Worm (Caenorhabditis elegans) whole organism, late embryonic: Measurements from ENCODE around the gene mam-1.

ENCODE experiments used
- C08G9.2 ChIP-seq: sonication (generic microtip); optimal IDR thresholded peaks from 2 replicates; lab custom pipeline; 2016; ENCODE audit warnings: mild to moderate bottlenecking, missing genetic modification characterization, moderate library complexity, missing compliant biosample characterization
- C38D4.7 ChIP-seq: fragments of 200-800 bp; sonication (Bioruptor generic); optimal IDR thresholded peaks from 2 replicates; lab custom pipeline; 2018; ENCODE audit warnings: mild to moderate bottlenecking, missing genetic modification characterization, moderate library complexity, missing compliant biosample characterization
- F13H6.1 ChIP-seq: sonication (generic microtip); optimal IDR thresholded peaks from 2 replicates; lab custom pipeline; 2016; ENCODE audit warnings: missing genetic modification characterization, missing compliant biosample characterization
- K02D7.2 ChIP-seq: sonication (generic microtip); optimal IDR thresholded peaks from 2 replicates; lab custom pipeline; 2017; ENCODE audit warnings: mild to moderate bottlenecking, missing genetic modification characterization, missing compliant biosample characterization
- K09A11.1 ChIP-seq: sonication (generic microtip); optimal IDR thresholded peaks from 2 replicates; lab custom pipeline; 2017; ENCODE audit warnings: antibody characterized with exemption, mild to moderate bottlenecking, missing genetic modification characterization, missing compliant biosample characterization; ENCODE audit not compliant: insufficient read depth
- T23F11.4 ChIP-seq: fragments of 200-800 bp; sonication (Bioruptor generic); optimal IDR thresholded peaks from 2 replicates; lab custom pipeline; 2018; ENCODE audit warnings: mild to moderate bottlenecking, missing genetic modification characterization, missing compliant biosample characterization
- Y22D7AL.16 ChIP-seq: sonication (generic microtip); optimal IDR thresholded peaks from 2 replicates; lab custom pipeline; 2016; ENCODE audit warnings: missing genetic modification characterization, missing compliant biosample characterization
- ahr-1 ChIP-seq: sonication (generic microtip); optimal IDR thresholded peaks from 2 replicates; lab custom pipeline; 2016; ENCODE audit warnings: missing genetic modification characterization, missing compliant biosample characterization
- ama-1 ChIP-seq: fragments of 150-350 bp; optimal IDR thresholded peaks from 2 replicates; lab custom pipeline; 2014
- ceh-14 ChIP-seq: sonication (generic microtip); optimal IDR thresholded peaks from 2 replicates; lab custom pipeline; 2016; ENCODE audit warnings: missing genotype, missing genetic modification characterization, missing compliant biosample characterization
- ceh-2 ChIP-seq: sonication (generic microtip); optimal IDR thresholded peaks from 2 replicates; lab custom pipeline; 2016; ENCODE audit warnings: missing genotype, missing genetic modification characterization, missing compliant biosample characterization
- ceh-24 ChIP-seq: sonication (generic microtip); optimal IDR thresholded peaks from 2 replicates; lab custom pipeline; 2016; ENCODE audit warnings: mild to moderate bottlenecking, missing genetic modification characterization, missing compliant biosample characterization
- ceh-30 ChIP-seq: fragments of 150-350 bp; optimal IDR thresholded peaks from 2 replicates; lab custom pipeline; 2014; ENCODE audit warnings: missing biosample characterization, missing genetic modification characterization
- ceh-31 ChIP-seq: sonication (generic microtip); optimal IDR thresholded peaks from 2 replicates; lab custom pipeline; 2016; ENCODE audit warnings: missing genetic modification characterization, missing compliant biosample characterization
- ceh-34 ChIP-seq: sonication (generic microtip); optimal IDR thresholded peaks from 2 replicates; lab custom pipeline; 2016; ENCODE audit warnings: mild to moderate bottlenecking, missing genetic modification characterization, missing compliant biosample characterization
- ceh-48 ChIP-seq: sonication (generic microtip); optimal IDR thresholded peaks from 2 replicates; lab custom pipeline; 2016; ENCODE audit warnings: missing genetic modification characterization, inconsistent platforms, missing compliant biosample characterization
- che-1 ChIP-seq: sonication (generic microtip); optimal IDR thresholded peaks from 2 replicates; lab custom pipeline; 2016; ENCODE audit warnings: mild to moderate bottlenecking, missing genetic modification characterization, missing compliant biosample characterization
- dve-1 ChIP-seq: sonication (generic microtip); optimal IDR thresholded peaks from 2 replicates; lab custom pipeline; 2017; ENCODE audit warnings: antibody characterized with exemption, mild to moderate bottlenecking, missing genetic modification characterization, missing compliant biosample characterization
- elt-4 ChIP-seq: sonication (generic microtip); optimal IDR thresholded peaks from 2 replicates; lab custom pipeline; 2016; ENCODE audit warnings: missing genetic modification characterization, missing compliant biosample characterization
- ets-4 ChIP-seq: sonication (generic microtip); optimal IDR thresholded peaks from 2 replicates; lab custom pipeline; 2016; ENCODE audit warnings: missing genetic modification characterization, missing compliant biosample characterization
- eyg-1 ChIP-seq: sonication (generic microtip); optimal IDR thresholded peaks from 2 replicates; lab custom pipeline; 2016; ENCODE audit warnings: missing genotype, missing genetic modification characterization, missing compliant biosample characterization
- fax-1 ChIP-seq: sonication (generic microtip); optimal IDR thresholded peaks from 2 replicates; lab custom pipeline; 2016; ENCODE audit warnings: missing genotype, missing genetic modification characterization, missing compliant biosample characterization
- fkh-6 ChIP-seq: sonication (generic microtip); optimal IDR thresholded peaks from 2 replicates; lab custom pipeline; 2016; ENCODE audit warnings: missing genetic modification characterization, missing compliant biosample characterization
- gmeb-2 ChIP-seq: sonication (generic microtip); optimal IDR thresholded peaks from 2 replicates; lab custom pipeline; 2016; ENCODE audit warnings: missing genetic modification characterization, inconsistent platforms, missing compliant biosample characterization
- hlh-13 ChIP-seq: fragments of 200-800 bp; sonication (Bioruptor generic); optimal IDR thresholded peaks from 2 replicates; lab custom pipeline; 2018; ENCODE audit warnings: mild to moderate bottlenecking, missing genetic modification characterization, missing compliant biosample characterization
- hlh-30 ChIP-seq: sonication (generic microtip); optimal IDR thresholded peaks from 2 replicates; lab custom pipeline; 2017; ENCODE audit warnings: antibody characterized with exemption, missing genetic modification characterization, missing compliant biosample characterization; ENCODE audit not compliant: insufficient read depth
- hlh-6 ChIP-seq: sonication (generic microtip); optimal IDR thresholded peaks from 2 replicates; lab custom pipeline; 2016; ENCODE audit warnings: missing genotype, missing genetic modification characterization, missing compliant biosample characterization
- hlh-8 ChIP-seq: sonication (generic microtip); optimal IDR thresholded peaks from 2 replicates; lab custom pipeline; 2016; ENCODE audit warnings: missing genotype, missing genetic modification characterization, missing compliant biosample characterization
- lin-11 ChIP-seq: fragments of 200-800 bp; sonication (Bioruptor generic); optimal IDR thresholded peaks from 2 replicates; lab custom pipeline; 2018; ENCODE audit warnings: mild to moderate bottlenecking, missing genetic modification characterization, missing compliant biosample characterization
- nfya-1 ChIP-seq: sonication (generic microtip); optimal IDR thresholded peaks from 2 replicates; lab custom pipeline; 2017; ENCODE audit warnings: missing genetic modification characterization, mild to moderate bottlenecking, missing compliant biosample characterization, antibody characterized with exemption, moderate library complexity
- nhr-232 ChIP-seq: sonication (generic microtip); optimal IDR thresholded peaks from 2 replicates; lab custom pipeline; 2016; ENCODE audit warnings: missing genetic modification characterization, missing compliant biosample characterization
- odd-2 ChIP-seq: sonication (generic microtip); optimal IDR thresholded peaks from 2 replicates; lab custom pipeline; 2017; ENCODE audit warnings: antibody characterized with exemption, mild to moderate bottlenecking, missing genetic modification characterization, missing compliant biosample characterization
- pag-3 ChIP-seq: sonication (generic microtip); optimal IDR thresholded peaks from 2 replicates; lab custom pipeline; 2016; ENCODE audit warnings: missing compliant biosample characterization, missing genetic modification characterization, borderline replicate concordance
- pax-1 ChIP-seq: fragments of 150-350 bp; optimal IDR thresholded peaks from 2 replicates; lab custom pipeline; 2014; ENCODE audit warnings: missing biosample characterization, missing genetic modification characterization
- pha-2 ChIP-seq: sonication (generic microtip); optimal IDR thresholded peaks from 2 replicates; lab custom pipeline; 2017; ENCODE audit warnings: mild to moderate bottlenecking, missing genetic modification characterization, missing compliant biosample characterization
- pha-4 ChIP-seq: fragments of 150-350 bp; optimal IDR thresholded peaks from 2 replicates; lab custom pipeline; 2018; ENCODE audit warnings: missing biosample characterization, missing genetic modification reagents, missing genetic modification characterization
- pqm-1 ChIP-seq: sonication (generic microtip); optimal IDR thresholded peaks from 2 replicates; lab custom pipeline; 2016; ENCODE audit warnings: missing genetic modification characterization, missing compliant biosample characterization
- pros-1 ChIP-seq: fragments of 150-350 bp; optimal IDR thresholded peaks from 2 replicates; lab custom pipeline; 2014; ENCODE audit warnings: missing biosample characterization, missing genetic modification reagents, missing genetic modification characterization
- ref-2 ChIP-seq: sonication (generic microtip); optimal IDR thresholded peaks from 2 replicates; lab custom pipeline; 2016; ENCODE audit warnings: missing genetic modification characterization, missing compliant biosample characterization
- syd-9 ChIP-seq: sonication (generic microtip); optimal IDR thresholded peaks from 2 replicates; lab custom pipeline; 2016; ENCODE audit warnings: mild to moderate bottlenecking, missing genetic modification characterization, moderate library complexity, missing compliant biosample characterization
- tbx-2 ChIP-seq: sonication (generic microtip); optimal IDR thresholded peaks from 2 replicates; lab custom pipeline; 2016; ENCODE audit warnings: missing genetic modification characterization, missing compliant biosample characterization
- tbx-7 ChIP-seq: sonication (generic microtip); optimal IDR thresholded peaks from 2 replicates; lab custom pipeline; 2016; ENCODE audit warnings: missing genotype, missing genetic modification characterization, missing compliant biosample characterization
- ttx-3 ChIP-seq: sonication (generic microtip); optimal IDR thresholded peaks from 2 replicates; lab custom pipeline; 2016; ENCODE audit warnings: missing genetic modification reagents, missing genetic modification characterization, missing compliant biosample characterization
- unc-3 ChIP-seq, 2 experiments: fragments of 200-800 bp in 1 of 2; sonication (Bioruptor generic) in 1 of 2; sonication (generic microtip) in 1 of 2; conservative IDR thresholded peaks in 1 of 2; optimal IDR thresholded peaks in 1 of 2; 2 replicates each; pipeline versions ENCODE4 v1.3.6 to Lab custom; 2016 to 2022; ENCODE audit warnings: missing compliant biosample characterization in 2 of 2, missing genetic modification characterization in 2 of 2, missing genetic modification reagents in 1 of 2
- unc-42 ChIP-seq: sonication (generic microtip); optimal IDR thresholded peaks from 2 replicates; lab custom pipeline; 2016; ENCODE audit warnings: missing genotype, missing genetic modification characterization, missing compliant biosample characterization
- unc-55 ChIP-seq: sonication (generic microtip); optimal IDR thresholded peaks from 2 replicates; lab custom pipeline; 2017; ENCODE audit warnings: missing biosample characterization, missing genetic modification reagents, missing genetic modification characterization
- unc-86 ChIP-seq: sonication (generic microtip); optimal IDR thresholded peaks from 2 replicates; lab custom pipeline; 2016; ENCODE audit warnings: missing genetic modification characterization, missing compliant biosample characterization
- zip-5 ChIP-seq: sonication (generic microtip); optimal IDR thresholded peaks from 2 replicates; lab custom pipeline; 2016; ENCODE audit warnings: missing genetic modification characterization, missing compliant biosample characterization
- ztf-16 ChIP-seq: sonication (generic microtip); optimal IDR thresholded peaks from 2 replicates; lab custom pipeline; 2017; ENCODE audit warnings: missing genetic modification characterization, missing compliant biosample characterization

The mam-1 gene

DNA sequence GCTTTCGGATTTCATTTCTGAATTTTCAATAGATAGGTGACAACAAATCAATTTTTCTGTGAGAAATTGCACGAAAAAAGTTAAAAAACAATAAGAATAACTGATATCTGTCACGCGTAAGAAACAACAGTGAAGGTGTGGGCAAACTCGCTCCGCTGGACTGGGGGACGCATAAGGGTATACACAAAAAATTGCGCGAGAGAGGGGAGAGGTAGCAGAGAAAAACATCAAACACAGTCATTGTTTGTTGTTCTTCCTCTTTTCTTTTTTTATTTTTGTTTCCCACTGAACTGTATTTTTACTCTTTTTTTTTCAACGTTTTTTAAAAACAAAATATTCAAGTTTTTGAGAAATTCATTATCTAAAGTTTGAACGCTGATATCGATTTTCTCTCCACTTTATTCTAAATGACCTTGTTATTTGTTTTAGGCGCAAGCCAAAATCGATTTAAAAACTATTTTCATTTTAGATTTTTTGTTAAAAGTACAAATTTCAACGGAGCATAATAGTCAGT is 36.4 kb upstream of the mam-1 start, which contains the start of the genes pifk-1 and tbc-11:
Gene pifk-1, minus strand, starts transcription at position 17 of the 514 bp plus-strand sequence.
Gene tbc-11, plus strand, starts transcription at position 464 of the 514 bp plus-strand sequence.
- peak; percentile 47 for TF ChIP-seq hlh-30
- no peak for TF ChIP-seq nhr-232
- TF ChIP-seq ceh-34 = no peak
- no peak for TF ChIP-seq eyg-1 (tag; lab: Kevin White, UChicago)
- TF ChIP-seq hlh-8 (tag; lab: Kevin White, UChicago) = no peak
- no peak for TF ChIP-seq fkh-6 (tag; lab: Kevin White, UChicago)
- TF ChIP-seq ceh-24 (tag; lab: Kevin White, UChicago) = no peak
- no peak for TF ChIP-seq F13H6.1

DNA sequence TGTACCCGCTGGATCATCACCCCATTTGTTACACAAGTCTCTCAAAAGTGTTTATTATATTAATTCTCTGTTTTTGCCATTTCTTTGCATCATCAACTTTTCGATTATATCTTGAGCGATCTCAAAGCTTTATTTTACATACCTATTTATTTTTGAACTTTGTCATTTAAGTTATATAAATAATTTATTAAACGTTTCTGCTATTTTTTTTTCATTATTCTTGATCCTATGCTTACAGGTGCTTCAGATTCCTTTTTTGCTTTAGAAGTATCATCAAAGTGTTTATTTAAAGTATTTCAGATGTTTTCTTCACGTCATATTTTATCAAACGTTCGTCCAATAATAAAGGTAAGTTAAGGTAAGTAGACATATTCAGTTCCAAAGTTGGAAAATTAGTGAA is 29.9 kb upstream of the mam-1 start, which contains the start of gene F35H12.5:
Gene F35H12.5, plus strand, starts transcription at position 301 of the 400 bp plus-strand sequence.
- TF ChIP-seq gmeb-2 (tag; lab: Kevin White, UChicago) = no peak
- TF ChIP-seq ceh-31 = no peak
- TF ChIP-seq ceh-48 = no peak
- TF ChIP-seq ets-4 (tag; lab: Kevin White, UChicago) = no peak
- no peak for TF ChIP-seq odd-2 (tag; lab: Kevin White, UChicago)
- TF ChIP-seq pha-2 (tag; lab: Kevin White, UChicago) = no peak
- no peak for TF ChIP-seq syd-9 (tag; lab: Kevin White, UChicago)
- TF ChIP-seq ama-1 (lab: Kevin White, UChicago) = no peak
- TF ChIP-seq lin-11 (tag; lab: Kevin White, UChicago) = no peak
- TF ChIP-seq unc-86 (tag; lab: Kevin White, UChicago) = no peak
- no peak for TF ChIP-seq C38D4.7 (GFP tag; lab: Kevin White, UChicago)
- TF ChIP-seq pag-3 = no peak
- TF ChIP-seq pqm-1 (tag; lab: Kevin White, UChicago) = no peak
- TF ChIP-seq ceh-30 (tag; lab: Kevin White, UChicago) = no peak
- TF ChIP-seq unc-55 = no peak
- no peak for TF ChIP-seq ztf-16
- no peak for TF ChIP-seq pros-1 (tag; lab: Kevin White, UChicago)
- no peak for TF ChIP-seq unc-42
- TF ChIP-seq T23F11.4 = no peak
- TF ChIP-seq, all 69 proteins: peak for 0

DNA sequence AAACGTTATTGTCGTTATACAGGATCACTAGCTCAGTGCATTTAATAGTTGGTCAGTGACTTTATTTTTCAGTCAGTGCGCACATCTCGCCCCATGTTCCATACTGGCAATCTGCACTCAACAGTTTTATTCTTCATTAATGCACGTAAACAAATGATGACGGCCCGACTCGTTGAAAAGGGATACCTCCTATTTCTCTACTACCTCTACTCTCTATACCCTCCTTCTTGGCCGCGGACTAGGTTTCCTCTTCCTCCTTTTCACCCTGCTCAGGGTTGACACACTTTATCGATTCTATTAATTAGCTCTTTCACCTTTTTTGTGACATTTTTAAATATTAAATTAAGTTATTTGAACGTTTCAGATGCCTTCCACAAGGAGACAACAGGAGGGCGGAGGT is 27.3 kb upstream of the mam-1 start, which contains the start of gene sel-12:
Gene sel-12, plus strand, starts transcription at position 358 of the 400 bp plus-strand sequence.
- peak; percentile 16 for TF ChIP-seq ref-2 (tag; lab: Kevin White, UChicago)
- TF ChIP-seq pax-1 = no peak
- peak; percentile 13 for TF ChIP-seq hlh-6 (tag; lab: Kevin White, UChicago)
- TF ChIP-seq hlh-13 (GFP tag; lab: Kevin White, UChicago) = no peak
- no peak for TF ChIP-seq zip-5 (tag; lab: Kevin White, UChicago)
- TF ChIP-seq K09A11.1 = no peak
- TF ChIP-seq fax-1 (tag; lab: Kevin White, UChicago) = no peak
- no peak for TF ChIP-seq elt-4 (tag; lab: Kevin White, UChicago)
- TF ChIP-seq C08G9.2 (tag; lab: Kevin White, UChicago) = peak; percentile 38
- TF ChIP-seq tbx-2 = peak; percentile 27
- TF ChIP-seq Y22D7AL.16 (tag; lab: Kevin White, UChicago) = no peak
- TF ChIP-seq pag-3 = no peak
- TF ChIP-seq ceh-31 = peak; percentile 66
- peak; percentile 31 for TF ChIP-seq hlh-8 (tag; lab: Kevin White, UChicago)
- TF ChIP-seq F13H6.1 = no peak
- no peak for TF ChIP-seq che-1
- TF ChIP-seq unc-3 (GFP tag; conservative IDR thresholded peaks at IDR 0.05; lab: Robert Waterston, UW) = no peak
- TF ChIP-seq unc-3 (tag; optimal IDR thresholded peaks at IDR 0.05; lab: Kevin White, UChicago) = no peak
- no peak for TF ChIP-seq ceh-24 (tag; lab: Kevin White, UChicago)
- no peak for TF ChIP-seq pha-4
- TF ChIP-seq nfya-1 (tag; lab: Kevin White, UChicago) = no peak
- no peak for TF ChIP-seq ceh-14 (tag; lab: Kevin White, UChicago)
- peak; percentile 64 for TF ChIP-seq ceh-34
- TF ChIP-seq unc-42 = peak; percentile 27
- no peak for TF ChIP-seq nhr-232
- TF ChIP-seq ttx-3 (tag; lab: Kevin White, UChicago) = no peak
- no peak for TF ChIP-seq ahr-1 (tag; lab: Kevin White, UChicago)
- TF ChIP-seq K02D7.2 (tag; lab: Kevin White, UChicago) = no peak
- no peak for TF ChIP-seq lin-11 (tag; lab: Kevin White, UChicago)
- TF ChIP-seq tbx-7 = no peak
- TF ChIP-seq dve-1 (tag; lab: Kevin White, UChicago) = no peak
- peak; percentile 63 for TF ChIP-seq ceh-2 (tag; lab: Kevin White, UChicago)
